Worm (Caenorhabditis elegans): ENCODE data around the gene K11H12.1.

Gene K11H12.1

DNA sequence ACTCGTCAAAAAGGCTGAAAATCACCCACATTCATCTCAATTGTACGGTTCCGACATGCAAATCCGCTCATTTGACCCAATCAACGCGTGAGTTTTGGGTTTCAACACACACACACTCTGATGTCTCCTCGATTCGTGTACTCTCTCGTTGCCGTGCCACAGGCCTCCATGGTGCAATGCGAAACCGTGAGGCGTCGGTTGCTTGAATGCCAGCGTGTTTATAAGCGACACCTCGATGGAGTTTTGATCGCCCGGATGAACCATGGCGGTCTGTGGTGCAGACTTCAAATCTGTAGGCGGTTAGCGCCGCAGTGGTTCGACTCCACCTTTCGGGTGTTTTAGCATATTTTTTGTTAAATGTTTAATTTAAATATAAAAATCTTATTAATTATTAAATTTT, 4.7 kb upstream of the K11H12.1 start (continued):
- TF ChIP-seq alr-1 (tag; optimal IDR thresholded peaks at IDR 0.05) (no peak), lsy-2 (tag; optimal IDR thresholded peaks at IDR 0.05) (peak; percentile 79), mab-5 (tag; optimal IDR thresholded peaks at IDR 0.05) (no peak), nhr-77 (tag; optimal IDR thresholded peaks at IDR 0.05) (no peak), nhr-21 (tag; optimal IDR thresholded peaks at IDR 0.05) (peak; percentile 12), dmd-4 (tag; optimal IDR thresholded peaks at IDR 0.05) (no peak), mdl-1 (tag; optimal IDR thresholded peaks at IDR 0.05) (peak in 1 of 2 experiments; percentile 30), blmp-1 (tag; optimal IDR thresholded peaks at IDR 0.05; ENCODE audit: insufficient read depth) (no peak), ztf-4 (tag; optimal IDR thresholded peaks at IDR 0.05) (no peak), nhr-11 (tag; optimal IDR thresholded peaks at IDR 0.05) (no peak), nhr-10 (tag; optimal IDR thresholded peaks at IDR 0.05) (no peak), unc-39 (tag; optimal IDR thresholded peaks at IDR 0.05) (no peak)

DNA sequence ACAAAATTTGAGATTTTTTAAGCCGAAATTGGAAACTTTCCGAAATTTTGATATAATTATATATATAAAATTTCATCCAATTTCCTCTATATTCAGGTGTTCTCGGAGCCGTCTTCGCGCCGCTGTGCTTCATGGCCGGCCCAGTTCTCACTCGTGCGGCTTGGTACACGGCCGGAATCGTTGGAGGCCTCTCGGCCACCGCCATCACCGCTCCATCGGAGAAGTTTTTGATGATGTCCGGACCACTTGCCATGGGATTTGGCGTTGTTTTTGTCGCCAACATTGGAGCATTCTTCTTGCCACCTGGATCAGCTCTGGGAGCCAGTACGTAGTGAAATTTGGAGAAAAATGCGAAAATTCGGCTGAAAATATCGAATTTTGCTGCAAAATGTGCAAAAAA, 3.8 kb upstream of the K11H12.1 start:
- TF ChIP-seq alr-1 (tag; optimal IDR thresholded peaks at IDR 0.05) (no peak), snpc-4 (tag; optimal IDR thresholded peaks at IDR 0.05) (no peak), peb-1 (tag; optimal IDR thresholded peaks at IDR 0.05) (no peak), ceh-82 (tag; optimal IDR thresholded peaks at IDR 0.05) (no peak), elt-3 (tag; optimal IDR thresholded peaks at IDR 0.05) (no peak), unc-62 (GFP tag; optimal IDR thresholded peaks at IDR 0.05) (no peak), gmeb-1 (tag; optimal IDR thresholded peaks at IDR 0.05) (no peak), nhr-21 (tag; optimal IDR thresholded peaks at IDR 0.05) (no peak), mab-5 (tag; optimal IDR thresholded peaks at IDR 0.05) (no peak), ama-1 (optimal IDR thresholded peaks at IDR 0.05) (no peak), nhr-237 (tag; optimal IDR thresholded peaks at IDR 0.05) (no peak), nhr-12 (tag; optimal IDR thresholded peaks at IDR 0.05) (no peak), crh-2 (tag; optimal IDR thresholded peaks at IDR 0.05) (no peak), ztf-11 (tag; optimal IDR thresholded peaks at IDR 0.05) (no peak), unc-55 (GFP tag; optimal IDR thresholded peaks at IDR 0.05) (no peak), ceh-16 (tag; optimal IDR thresholded peaks at IDR 0.05) (no peak), dmd-4 (tag; optimal IDR thresholded peaks at IDR 0.05) (no peak), F13H6.1 (tag; optimal IDR thresholded peaks at IDR 0.05) (no peak)

DNA sequence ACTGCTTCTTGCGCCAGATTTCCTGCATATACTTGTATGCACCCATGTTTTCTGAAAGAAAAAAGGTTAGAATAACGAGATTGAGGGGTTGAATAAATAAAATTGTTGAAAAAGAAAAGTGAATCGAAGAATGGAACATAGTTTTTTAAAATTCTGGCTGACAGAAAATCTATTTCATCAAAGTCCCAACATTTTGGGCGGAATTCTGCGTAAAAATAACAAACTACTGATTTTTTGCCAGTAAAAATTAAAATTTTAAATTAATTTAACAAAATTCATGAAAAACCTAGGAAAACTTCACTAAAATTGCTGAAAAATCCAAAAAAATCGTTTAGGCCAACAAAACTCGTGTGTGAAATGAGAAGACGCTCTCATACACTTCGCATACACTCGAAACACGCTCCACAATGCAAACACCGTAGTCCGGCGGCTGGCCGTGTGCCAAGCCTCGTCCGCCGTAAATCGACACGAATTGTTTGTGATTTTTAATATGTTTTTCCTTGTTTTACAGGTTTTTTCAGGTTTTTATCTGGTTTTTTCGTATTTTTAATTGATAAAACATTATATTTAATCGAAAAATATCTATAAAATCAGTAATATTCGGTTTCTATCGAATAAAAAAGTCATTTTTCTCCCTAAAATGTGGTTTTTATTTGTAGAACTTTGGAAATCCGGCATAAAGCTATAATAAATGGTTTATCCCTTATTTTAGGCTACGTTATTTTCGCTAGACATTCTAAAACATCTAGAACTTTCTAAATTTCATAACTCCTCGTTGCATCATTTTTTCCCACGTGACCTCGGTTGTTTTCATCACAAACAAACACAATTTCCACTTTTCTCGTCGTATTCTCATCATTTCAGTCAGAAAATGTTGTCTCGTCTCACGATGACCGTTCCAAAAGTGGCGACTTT, 1.6 kb upstream of the K11H12.1 start, which contains the start of the genes rpl-15 and K11H12.8:
Gene rpl-15, minus strand, starts transcription at position 51 of the 915 bp plus-strand sequence.
Gene K11H12.8, plus strand, starts transcription at position 865 of the 915 bp plus-strand sequence.
- peak; percentile 56 to 98 for TF ChIP-seq mdl-1 (tag; optimal IDR thresholded peaks at IDR 0.05)
- peak; percentile 100 for TF ChIP-seq fos-1 (tag; optimal IDR thresholded peaks at IDR 0.05)
- peak; percentile 100 for TF ChIP-seq nhr-21 (tag; optimal IDR thresholded peaks at IDR 0.05)
- TF ChIP-seq zag-1 (tag; optimal IDR thresholded peaks at IDR 0.05) = peak; percentile 99
- peak; percentile 97 for TF ChIP-seq snpc-4 (tag; optimal IDR thresholded peaks at IDR 0.05)
- peak; percentile 92 for TF ChIP-seq ZK546.5 (tag; optimal IDR thresholded peaks at IDR 0.05)
- TF ChIP-seq blmp-1 (tag; optimal IDR thresholded peaks at IDR 0.05; ENCODE audit: insufficient read depth) = peak; percentile 97
- TF ChIP-seq nhr-25 (tag; optimal IDR thresholded peaks at IDR 0.05) = peak; percentile 99
- TF ChIP-seq unc-55 (GFP tag; optimal IDR thresholded peaks at IDR 0.05) = peak; percentile 100
- peak; percentile 77 for TF ChIP-seq dmd-4 (tag; optimal IDR thresholded peaks at IDR 0.05)
- peak; percentile 73 for TF ChIP-seq ztf-11 (tag; optimal IDR thresholded peaks at IDR 0.05)
- TF ChIP-seq lin-39 (tag; optimal IDR thresholded peaks at IDR 0.05) = peak; percentile 95
- TF ChIP-seq nhr-77 (tag; optimal IDR thresholded peaks at IDR 0.05) = peak; percentile 95
- TF ChIP-seq C34F6.9 (tag; optimal IDR thresholded peaks at IDR 0.05) = peak; percentile 100
- peak; percentile 95 for TF ChIP-seq nhr-10 (tag; optimal IDR thresholded peaks at IDR 0.05)
- peak; percentile 90 for TF ChIP-seq ama-1 (optimal IDR thresholded peaks at IDR 0.05)
- peak; percentile 39 for TF ChIP-seq nhr-23 (tag; optimal IDR thresholded peaks at IDR 0.05)
- TF ChIP-seq sma-9 (GFP tag; optimal IDR thresholded peaks at IDR 0.05) = peak; percentile 100
- no peak for TF ChIP-seq sma-9 (tag; optimal IDR thresholded peaks at IDR 0.05)
- peak; percentile 77 for TF ChIP-seq nhr-11 (tag; optimal IDR thresholded peaks at IDR 0.05)
- no peak for TF ChIP-seq alr-1 (tag; optimal IDR thresholded peaks at IDR 0.05)
- peak; percentile 99 for TF ChIP-seq unc-62 (GFP tag; optimal IDR thresholded peaks at IDR 0.05)
- peak; percentile 94 for TF ChIP-seq R02D3.7 (tag; optimal IDR thresholded peaks at IDR 0.05)
- TF ChIP-seq mbf-1 (tag; optimal IDR thresholded peaks at IDR 0.05) = peak; percentile 68
- peak; percentile 91 for TF ChIP-seq nhr-237 (tag; optimal IDR thresholded peaks at IDR 0.05)
- peak; percentile 98 for TF ChIP-seq nhr-129 (tag; optimal IDR thresholded peaks at IDR 0.05)
- peak; percentile 100 for TF ChIP-seq F13H6.1 (tag; optimal IDR thresholded peaks at IDR 0.05)
- TF ChIP-seq lin-11 (tag; optimal IDR thresholded peaks at IDR 0.05) = peak; percentile 100
- peak; percentile 100 for TF ChIP-seq nhr-6 (tag; optimal IDR thresholded peaks at IDR 0.05)
- no peak for TF ChIP-seq peb-1 (tag; optimal IDR thresholded peaks at IDR 0.05)
- peak; percentile 80 for TF ChIP-seq nhr-12 (tag; optimal IDR thresholded peaks at IDR 0.05)
- TF ChIP-seq gmeb-1 (tag; optimal IDR thresholded peaks at IDR 0.05) = peak; percentile 98
- peak; percentile 100 for TF ChIP-seq crh-2 (tag; optimal IDR thresholded peaks at IDR 0.05)
- TF ChIP-seq ceh-82 (tag; optimal IDR thresholded peaks at IDR 0.05) = peak; percentile 97
- peak; percentile 98 for TF ChIP-seq mab-5 (tag; optimal IDR thresholded peaks at IDR 0.05)
- peak; percentile 100 for TF ChIP-seq sma-3 (GFP tag; optimal IDR thresholded peaks at IDR 0.05)
- TF ChIP-seq unc-39 (tag; optimal IDR thresholded peaks at IDR 0.05) = peak; percentile 42
- TF ChIP-seq aly-2 (tag; optimal IDR thresholded peaks at IDR 0.05) = peak; percentile 79
- peak; percentile 96; the same call in 1 of the 2 replicates for TF ChIP-seq ztf-1 (GFP tag; conservative IDR thresholded peaks at IDR 0.05)
- TF ChIP-seq lsy-2 (tag; optimal IDR thresholded peaks at IDR 0.05) = peak; percentile 100
- peak; percentile 99 for TF ChIP-seq egl-27 (tag; optimal IDR thresholded peaks at IDR 0.05)
